Fruit fly (Drosophila melanogaster) whole organism, embryonic: ENCODE results near the gene Snx17.
A peak's percentile ranks its signal among the peaks of the same experiment; 100 is the strongest.

Experiments used
- Asciz ChIP-seq: fragments of 200-800 bp; sonication (Bioruptor generic); optimal IDR thresholded peaks from 2 replicates; lab custom pipeline; 2017; ENCODE audit warnings: missing biosample characterization, mild to moderate bottlenecking, missing genetic modification characterization, missing genetic modification reagents
- CG11560 ChIP-seq: fragments of 200-800 bp; sonication (Bioruptor generic); IDR thresholded peaks from 3 replicates; pipeline ENCODE4 v1.3.6; 2022; ENCODE audit warnings: missing biosample characterization, missing genetic modification characterization
- CG12071 ChIP-seq: fragments of 200-800 bp; sonication (Bioruptor generic); optimal IDR thresholded peaks from 3 replicates; lab custom pipeline; 2018; ENCODE audit warnings: missing biosample characterization, mild to moderate bottlenecking, missing genetic modification characterization
- CG1233 ChIP-seq: fragments of 200-800 bp; sonication (Bioruptor generic); optimal IDR thresholded peaks from 4 replicates; lab custom pipeline; 2018; ENCODE audit warnings: missing biosample characterization, mild to moderate bottlenecking, missing genetic modification characterization
- CG1529 ChIP-seq: fragments of 200-800 bp; sonication (Bioruptor generic); optimal IDR thresholded peaks from 3 replicates; lab custom pipeline; 2018; ENCODE audit warnings: missing biosample characterization, missing genetic modification characterization
- CG17328 ChIP-seq: fragments of 200-800 bp; sonication (Bioruptor generic); IDR thresholded peaks from 2 replicates; pipeline ENCODE4 v1.3.6; 2022; ENCODE audit warnings: missing biosample characterization, missing genetic modification characterization
- CG17385 ChIP-seq: fragments of 200-800 bp; sonication (Bioruptor generic); optimal IDR thresholded peaks from 3 replicates; lab custom pipeline; 2018; ENCODE audit warnings: missing biosample characterization, mild to moderate bottlenecking, missing genetic modification characterization
- CG18599 ChIP-seq: fragments of 200-800 bp; sonication (Bioruptor generic); optimal IDR thresholded peaks from 3 replicates; lab custom pipeline; 2017; ENCODE audit warnings: missing biosample characterization, missing genetic modification characterization, mild to moderate bottlenecking, moderate library complexity, missing genetic modification reagents
- CG2678 ChIP-seq: fragments of 200-800 bp; sonication (Bioruptor generic); optimal IDR thresholded peaks from 3 replicates; lab custom pipeline; 2019; ENCODE audit warnings: missing biosample characterization, mild to moderate bottlenecking, missing genetic modification characterization, moderate library complexity
- CG34224 ChIP-seq: fragments of 200-800 bp; sonication (Bioruptor generic); IDR thresholded peaks from 3 replicates; pipeline ENCODE4 v1.3.6; 2022; ENCODE audit warnings: missing biosample characterization, missing genetic modification characterization; ENCODE audit not compliant: partially characterized antibody
- CG42726 ChIP-seq: fragments of 200-800 bp; sonication (Bioruptor generic); IDR thresholded peaks from 2 replicates; pipeline ENCODE4 v1.3.6; 2022; ENCODE audit warnings: missing biosample characterization, missing genetic modification characterization; ENCODE audit not compliant: partially characterized antibody
- CG4360 ChIP-seq: fragments of 200-800 bp; sonication (Bioruptor generic); IDR thresholded peaks from 2 replicates; pipeline ENCODE4 v1.3.6; 2022; ENCODE audit warnings: missing biosample characterization, missing genetic modification characterization
- CG4404 ChIP-seq: fragments of 200-800 bp; sonication (Bioruptor generic); IDR thresholded peaks from 2 replicates; pipeline ENCODE4 v1.3.6; 2022; ENCODE audit warnings: missing biosample characterization, missing genetic modification characterization
- CG4820 ChIP-seq: fragments of 200-800 bp; sonication (Bioruptor generic); optimal IDR thresholded peaks from 3 replicates; lab custom pipeline; 2016; ENCODE audit warnings: missing biosample characterization, missing genetic modification characterization
- CG7271 ChIP-seq: fragments of 200-800 bp; sonication (Bioruptor generic); optimal IDR thresholded peaks from 2 replicates; lab custom pipeline; 2018; ENCODE audit warnings: missing biosample characterization, mild to moderate bottlenecking, missing genetic modification characterization, moderate library complexity
- CG7963 ChIP-seq: fragments of 200-800 bp; sonication (Bioruptor generic); IDR thresholded peaks from 3 replicates; pipeline ENCODE4 v1.3.6; 2022; ENCODE audit warnings: missing biosample characterization, missing genetic modification characterization; ENCODE audit not compliant: partially characterized antibody
- Dip2 ChIP-seq: fragments of 200-800 bp; sonication (Bioruptor generic); IDR thresholded peaks from 2 replicates; pipeline ENCODE4 v1.3.6; 2022; ENCODE audit warnings: missing biosample characterization, missing genetic modification characterization
- Dref ChIP-seq: fragments of 200-800 bp; sonication (Bioruptor generic); IDR thresholded peaks from 2 replicates; pipeline ENCODE4 v1.3.6; 2022; ENCODE audit warnings: missing biosample characterization, missing genetic modification characterization
- E2f2 ChIP-seq: fragments of 200-800 bp; sonication (Bioruptor generic); IDR thresholded peaks from 2 replicates; pipeline ENCODE4 v1.3.6; 2022; ENCODE audit warnings: missing biosample characterization, missing genetic modification characterization
- Fer2 ChIP-seq: fragments of 200-800 bp; sonication (Bioruptor generic); optimal IDR thresholded peaks from 2 replicates; lab custom pipeline; 2018; ENCODE audit warnings: missing biosample characterization, mild to moderate bottlenecking, missing genetic modification characterization, moderate library complexity
- HmgZ ChIP-seq: fragments of 200-800 bp; sonication (Bioruptor generic); optimal IDR thresholded peaks from 2 replicates; lab custom pipeline; 2018; ENCODE audit warnings: missing biosample characterization, mild to moderate bottlenecking, missing genetic modification characterization
- Lhr ChIP-seq: fragments of 200-800 bp; sonication (Bioruptor generic); optimal IDR thresholded peaks from 3 replicates; lab custom pipeline; 2017; ENCODE audit warnings: mild to moderate bottlenecking, missing biosample characterization, missing genetic modification reagents, missing genetic modification characterization
- MBD-R2 ChIP-seq: fragments of 200-800 bp; sonication (Bioruptor generic); IDR thresholded peaks from 2 replicates; pipeline ENCODE4 v1.3.6; 2022; ENCODE audit warnings: missing biosample characterization, missing genetic modification characterization
- NK7.1 ChIP-seq: fragments of 200-800 bp; sonication (Bioruptor generic); optimal IDR thresholded peaks from 3 replicates; lab custom pipeline; 2016; ENCODE audit warnings: missing biosample characterization, missing genetic modification characterization
- Scr ChIP-seq: fragments of 200-800 bp; sonication (Bioruptor generic); IDR thresholded peaks from 2 replicates; pipeline ENCODE4 v1.3.6; 2022; ENCODE audit warnings: missing biosample characterization, missing genetic modification characterization; ENCODE audit not compliant: partially characterized antibody
- Sox102F ChIP-seq: fragments of 200-800 bp; sonication (Bioruptor generic); optimal IDR thresholded peaks from 2 replicates; lab custom pipeline; 2018; ENCODE audit warnings: missing biosample characterization, mild to moderate bottlenecking, missing genetic modification characterization, moderate library complexity
- TFAM ChIP-seq: fragments of 200-800 bp; sonication (Bioruptor generic); optimal IDR thresholded peaks from 2 replicates; lab custom pipeline; 2017; ENCODE audit warnings: missing biosample characterization, missing genetic modification characterization, inconsistent platforms
- Xbp1 ChIP-seq: fragments of 200-800 bp; sonication (Bioruptor generic); optimal IDR thresholded peaks from 3 replicates; lab custom pipeline; 2016; ENCODE audit warnings: missing biosample characterization, mild to moderate bottlenecking, missing genetic modification characterization
- YL-1 ChIP-seq: fragments of 200-800 bp; sonication (Bioruptor generic); optimal IDR thresholded peaks from 3 replicates; lab custom pipeline; 2017; ENCODE audit warnings: missing biosample characterization, mild to moderate bottlenecking, missing genetic modification characterization
- al ChIP-seq: fragments of 200-800 bp; sonication (Bioruptor generic); IDR thresholded peaks from 2 replicates; pipeline ENCODE4 v1.3.6; 2022; ENCODE audit warnings: missing biosample characterization, missing genetic modification characterization
- ash1 ChIP-seq: fragments of 200-800 bp; sonication (Bioruptor generic); optimal IDR thresholded peaks from 2 replicates; lab custom pipeline; 2018; ENCODE audit warnings: missing biosample characterization, mild to moderate bottlenecking, missing genetic modification characterization
- az2 ChIP-seq: fragments of 200-800 bp; sonication (Bioruptor generic); optimal IDR thresholded peaks from 3 replicates; lab custom pipeline; 2016; ENCODE audit warnings: missing biosample characterization, missing genetic modification characterization
- bowl ChIP-seq: fragments of 200-800 bp; sonication (Bioruptor generic); IDR thresholded peaks from 2 replicates; pipeline ENCODE4 v1.3.6; 2022; ENCODE audit warnings: missing biosample characterization, missing genetic modification characterization
- chif ChIP-seq, 2 experiments: fragments of 200-800 bp; sonication (Bioruptor generic); optimal IDR thresholded peaks; 3 replicates each; lab custom pipeline; 2016; ENCODE audit warnings: missing biosample characterization in 2 of 2, missing genetic modification characterization in 2 of 2
- ci ChIP-seq: fragments of 200-800 bp; sonication (Bioruptor generic); IDR thresholded peaks from 3 replicates; pipeline ENCODE4 v1.3.6; 2022; ENCODE audit warnings: missing biosample characterization, missing genetic modification characterization
- danr ChIP-seq: fragments of 200-800 bp; sonication (Bioruptor generic); IDR thresholded peaks from 2 replicates; pipeline ENCODE4 v1.3.6; 2022; ENCODE audit warnings: missing biosample characterization, missing genetic modification characterization
- dm ChIP-seq: fragments of 200-800 bp; sonication (Bioruptor generic); optimal IDR thresholded peaks from 3 replicates; lab custom pipeline; 2016; ENCODE audit warnings: missing biosample characterization, missing genetic modification characterization
- ems ChIP-seq: fragments of 200-800 bp; sonication (Bioruptor generic); optimal IDR thresholded peaks from 3 replicates; lab custom pipeline; 2016; ENCODE audit warnings: missing biosample characterization, missing genetic modification characterization
- gfzf ChIP-seq: fragments of 200-800 bp; sonication (Bioruptor generic); optimal IDR thresholded peaks from 2 replicates; lab custom pipeline; 2016; ENCODE audit warnings: missing biosample characterization, mild to moderate bottlenecking, missing genetic modification characterization, moderate library complexity
- hbn ChIP-seq: fragments of 200-800 bp; sonication (Bioruptor generic); IDR thresholded peaks from 2 replicates; pipeline ENCODE4 v1.3.6; 2022; ENCODE audit warnings: missing biosample characterization, missing genetic modification characterization; ENCODE audit not compliant: partially characterized antibody
- kah ChIP-seq: fragments of 200-800 bp; sonication (Bioruptor generic); optimal IDR thresholded peaks from 2 replicates; lab custom pipeline; 2018; ENCODE audit warnings: missing biosample characterization, mild to moderate bottlenecking, missing genetic modification characterization
- lbe ChIP-seq: fragments of 200-800 bp; sonication (Bioruptor generic); optimal IDR thresholded peaks from 2 replicates; lab custom pipeline; 2016; ENCODE audit warnings: missing biosample characterization, mild to moderate bottlenecking, missing genetic modification characterization
- maf-S ChIP-seq: fragments of 200-800 bp; sonication (Bioruptor generic); optimal IDR thresholded peaks from 2 replicates; lab custom pipeline; 2016; ENCODE audit warnings: missing biosample characterization, missing genetic modification characterization
- nerfin-2 ChIP-seq: fragments of 200-800 bp; sonication (Bioruptor generic); IDR thresholded peaks from 2 replicates; pipeline ENCODE4 v1.3.6; 2022; ENCODE audit warnings: missing biosample characterization, missing genetic modification characterization; ENCODE audit not compliant: partially characterized antibody
- pb ChIP-seq: fragments of 200-800 bp; sonication (Bioruptor generic); optimal IDR thresholded peaks from 3 replicates; lab custom pipeline; 2016; ENCODE audit warnings: missing biosample characterization, missing genetic modification characterization
- schlank ChIP-seq: fragments of 200-800 bp; sonication (Bioruptor generic); optimal IDR thresholded peaks from 2 replicates; lab custom pipeline; 2018; ENCODE audit warnings: missing biosample characterization, mild to moderate bottlenecking, missing genetic modification characterization
- slou ChIP-seq: fragments of 200-800 bp; sonication (Bioruptor generic); optimal IDR thresholded peaks from 3 replicates; lab custom pipeline; 2016; ENCODE audit warnings: missing biosample characterization, missing genetic modification characterization
- stwl ChIP-seq: fragments of 200-800 bp; sonication (Bioruptor generic); optimal IDR thresholded peaks from 3 replicates; lab custom pipeline; 2018; ENCODE audit warnings: missing biosample characterization, mild to moderate bottlenecking, missing genetic modification characterization, moderate library complexity
- toy ChIP-seq: fragments of 200-800 bp; sonication (Bioruptor generic); IDR thresholded peaks from 2 replicates; pipeline ENCODE4 v1.3.6; 2022; ENCODE audit warnings: missing biosample characterization, missing genetic modification characterization
- ttk ChIP-seq: fragments of 200-800 bp; sonication (Bioruptor generic); IDR thresholded peaks from 2 replicates; pipeline ENCODE4 v2.1.2; 2022; ENCODE audit warnings: missing biosample characterization, missing genetic modification characterization
- tup ChIP-seq: fragments of 200-800 bp; sonication (Bioruptor generic); optimal IDR thresholded peaks from 2 replicates; lab custom pipeline; 2016; ENCODE audit warnings: missing biosample characterization, mild to moderate bottlenecking, missing genetic modification characterization, moderate library complexity

Snx17 gene

DNA sequence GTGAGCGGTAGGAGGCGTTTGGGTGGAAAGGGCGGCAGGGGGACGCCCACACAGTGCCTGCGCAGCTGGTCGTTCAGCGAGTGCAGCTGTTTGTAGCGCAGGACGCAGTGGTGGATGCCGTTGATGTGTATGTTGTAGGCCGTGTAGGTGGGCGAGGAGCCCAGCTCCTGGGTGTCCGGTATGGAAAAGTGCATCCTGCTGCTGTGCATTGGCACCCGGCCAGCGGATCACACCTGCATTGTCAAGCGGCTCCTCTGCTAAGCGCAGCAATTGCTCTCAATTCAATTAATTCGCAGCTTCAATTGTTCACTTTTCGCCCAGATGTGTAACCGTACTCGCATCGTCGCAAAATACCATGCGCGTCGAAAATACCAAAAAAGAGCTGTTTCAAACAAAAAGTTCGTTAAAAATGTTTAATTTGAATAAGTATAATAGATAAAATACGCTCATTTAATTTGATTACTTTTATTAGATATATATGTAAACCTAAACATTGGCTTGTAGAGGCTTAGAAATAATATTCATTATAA lies at the start of gene Snx17 (continued):
- no peak for TF ChIP-seq CG42726 (GFP tag; lab: Robert Waterston, UW)
- TF ChIP-seq Dref = no peak
- TF ChIP-seq CG4404 (GFP tag; lab: Robert Waterston, UW) = no peak
- no peak for TF ChIP-seq Scr (GFP tag; lab: Robert Waterston, UW)
- no peak for TF ChIP-seq CG18599 (GFP tag; lab: Kevin White, UChicago)
- TF ChIP-seq CG2678 = no peak
- TF ChIP-seq Dip2 (GFP tag; lab: Robert Waterston, UW) = no peak
- no peak for TF ChIP-seq pb (GFP tag; lab: Kevin White, UChicago)
- TF ChIP-seq nerfin-2 (GFP tag; lab: Robert Waterston, UW) = no peak
- peak; percentile 52; the same call in 1 of the 2 replicates for TF ChIP-seq MBD-R2
- TF ChIP-seq hbn (GFP tag; lab: Robert Waterston, UW) = no peak
- TF ChIP-seq CG11560 = no peak
- TF ChIP-seq slou (GFP tag; lab: Kevin White, UChicago) = no peak
- TF ChIP-seq toy (GFP tag; lab: Robert Waterston, UW) = no peak
- TF ChIP-seq danr = no peak
- no peak for TF ChIP-seq CG1529
- no peak for TF ChIP-seq kah (GFP tag; lab: Kevin White, UChicago)
- no peak for TF ChIP-seq Asciz (GFP tag; lab: Kevin White, UChicago)
- peak; percentile 1 for TF ChIP-seq stwl (tag; lab: Kevin White, UChicago)
- no peak for TF ChIP-seq CG1233 (GFP tag; lab: Kevin White, UChicago)
- TF ChIP-seq CG17328 (GFP tag; lab: Robert Waterston, UW) = no peak
- TF ChIP-seq chif (GFP tag; optimal IDR thresholded peaks at IDR 0.05; lab: Kevin White, UChicago) = no peak
- no peak for TF ChIP-seq CG4820
- no peak for TF ChIP-seq dm (GFP tag; lab: Kevin White, UChicago)
- no peak for TF ChIP-seq az2 (GFP tag; lab: Kevin White, UChicago)
- no peak for TF ChIP-seq Fer2 (tag; lab: Kevin White, UChicago)
- TF ChIP-seq ci (GFP tag; lab: Robert Waterston, UW) = 0 out of 3 replicates have a peak, but pooled peaks have one; percentile 21
- TF ChIP-seq Sox102F (GFP tag; lab: Kevin White, UChicago) = no peak
- peak; percentile 68 for TF ChIP-seq gfzf (GFP tag; lab: Kevin White, UChicago)
- TF ChIP-seq maf-S = no peak
- TF ChIP-seq al = no peak
- TF ChIP-seq YL-1 (GFP tag; lab: Kevin White, UChicago) = peak; percentile 12
- no peak for TF ChIP-seq HmgZ
- TF ChIP-seq E2f2 = peak; percentile 32; the same call in 1 of the 2 replicates
- no peak for TF ChIP-seq TFAM (GFP tag; lab: Kevin White, UChicago)
- no peak for TF ChIP-seq Xbp1 (GFP tag; lab: Kevin White, UChicago)
- no peak for TF ChIP-seq ttk
- TF ChIP-seq CG7963 (GFP tag; lab: Robert Waterston, UW) = no peak
- TF ChIP-seq, all 482 proteins: peak for 23

DNA sequence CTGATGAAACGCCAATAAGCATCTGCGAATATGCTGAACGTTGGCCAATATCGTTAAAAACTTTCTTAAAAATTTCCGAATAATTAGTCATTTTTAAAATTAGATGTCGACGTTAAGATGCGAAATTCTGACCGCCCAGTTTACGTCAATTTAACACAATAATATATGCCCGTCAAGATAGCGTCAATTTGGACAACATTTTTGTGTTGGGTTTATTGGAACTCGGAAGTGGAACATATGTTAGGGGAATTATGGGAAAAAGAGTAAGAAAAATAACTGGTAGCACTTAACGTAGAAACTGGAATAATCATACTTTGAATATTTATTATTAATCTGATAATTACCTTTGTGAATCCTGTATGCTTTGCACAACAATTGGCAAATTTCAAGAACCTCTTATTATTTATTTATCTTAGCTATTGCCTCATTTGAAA lies 49.0 kb upstream of the Snx17 start, which contains the start of gene CG5676:
Gene CG5676, minus strand, starts transcription at position 167 of the 434 bp plus-strand sequence.
- TF ChIP-seq CG34224 (GFP tag; lab: Robert Waterston, UW) (no peak), schlank (tag; lab: Kevin White, UChicago) (no peak), lbe (no peak), NK7.1 (GFP tag; lab: Kevin White, UChicago) (no peak), ttk (no peak), Lhr (no peak), CG7271 (tag; lab: Kevin White, UChicago) (peak; percentile 23), bowl (GFP tag; lab: Robert Waterston, UW) (no peak), tup (GFP tag; lab: Kevin White, UChicago) (no peak), CG17385 (GFP tag; lab: Kevin White, UChicago) (no peak), CG12071 (no peak), Fer2 (tag; lab: Kevin White, UChicago) (no peak), ash1 (no peak), CG4360 (GFP tag; lab: Robert Waterston, UW) (no peak), CG4820 (no peak), ems (no peak), stwl (tag; lab: Kevin White, UChicago) (peak; percentile 52)
